Worm (Caenorhabditis elegans) whole organism, young adult: Measurements from ENCODE around the gene cutl-11.

Experiments
- B0019.2 ChIP-seq: fragments of 200-800 bp; sonication (Bioruptor generic); conservative IDR thresholded peaks from 2 replicates; pipeline ENCODE4 v1.3.6; 2022; ENCODE audit warnings: missing genetic modification reagents, missing genetic modification characterization, missing compliant biosample characterization
- B0336.3 ChIP-seq: fragments of 200-800 bp; sonication (Bioruptor generic); IDR thresholded peaks from 2 replicates; pipeline ENCODE4 v1.3.6; 2022; ENCODE audit warnings: missing genetic modification characterization, missing compliant biosample characterization
- F23B12.7 ChIP-seq: sonication (generic microtip); optimal IDR thresholded peaks from 2 replicates; lab custom pipeline; 2017; ENCODE audit warnings: missing genetic modification characterization, mild to moderate bottlenecking, missing compliant biosample characterization, antibody characterized with exemption, moderate library complexity; ENCODE audit not compliant: insufficient read depth
- F33H1.4 ChIP-seq: fragments of 200-800 bp; sonication (Bioruptor generic); IDR thresholded peaks from 2 replicates; pipeline ENCODE4 v1.3.6; 2022; ENCODE audit warnings: missing genetic modification reagents, missing genetic modification characterization, missing compliant biosample characterization
- F39B2.1 ChIP-seq: fragments of 200-800 bp; sonication (Bioruptor generic); IDR thresholded peaks from 2 replicates; pipeline ENCODE4 v1.3.6; 2022; ENCODE audit warnings: missing genetic modification reagents, missing genetic modification characterization, missing compliant biosample characterization
- F57A8.1 ChIP-seq: fragments of 200-800 bp; sonication (Bioruptor generic); optimal IDR thresholded peaks from 2 replicates; lab custom pipeline; 2018; ENCODE audit warnings: mild to moderate bottlenecking, missing genetic modification characterization, moderate library complexity, missing compliant biosample characterization
- K11D2.4 ChIP-seq: fragments of 200-800 bp; sonication (Bioruptor generic); IDR thresholded peaks from 2 replicates; pipeline ENCODE4 v1.3.6; 2022; ENCODE audit warnings: missing genetic modification reagents, missing genetic modification characterization, missing compliant biosample characterization
- T26A5.8 ChIP-seq: sonication (generic microtip); optimal IDR thresholded peaks from 2 replicates; lab custom pipeline; 2016; ENCODE audit warnings: missing genetic modification characterization, missing compliant biosample characterization
- akir-1 ChIP-seq: fragments of 200-800 bp; sonication (Bioruptor generic); optimal IDR thresholded peaks from 2 replicates; lab custom pipeline; 2018; ENCODE audit warnings: mild to moderate bottlenecking, missing genetic modification characterization, moderate library complexity, missing compliant biosample characterization
- aptf-2 ChIP-seq: fragments of 200-800 bp; sonication (Bioruptor generic); conservative IDR thresholded peaks from 2 replicates; pipeline ENCODE4 v1.3.6; 2022; ENCODE audit warnings: missing genetic modification reagents, missing genetic modification characterization, missing compliant biosample characterization
- aptf-3 ChIP-seq: fragments of 200-800 bp; sonication (Bioruptor generic); IDR thresholded peaks from 2 replicates; pipeline ENCODE4 v1.3.6; 2022; ENCODE audit warnings: missing genetic modification characterization, missing compliant biosample characterization
- athp-1 ChIP-seq: sonication (generic microtip); optimal IDR thresholded peaks from 2 replicates; lab custom pipeline; 2017; ENCODE audit warnings: mild to moderate bottlenecking, missing genetic modification characterization, missing compliant biosample characterization
- attf-3 ChIP-seq: fragments of 200-800 bp; sonication (Bioruptor generic); conservative IDR thresholded peaks from 2 replicates; pipeline ENCODE4 v1.3.6; 2022; ENCODE audit warnings: missing genetic modification reagents, missing genetic modification characterization, missing compliant biosample characterization
- ccch-3 ChIP-seq: fragments of 200-800 bp; sonication (Bioruptor generic); optimal IDR thresholded peaks from 2 replicates; lab custom pipeline; 2018; ENCODE audit warnings: mild to moderate bottlenecking, missing genetic modification characterization, missing compliant biosample characterization
- cebp-1 ChIP-seq, 2 experiments: fragments of 200-800 bp in 1 of 2; sonication (Bioruptor generic) in 1 of 2; sonication (generic microtip) in 1 of 2; IDR thresholded peaks in 1 of 2; optimal IDR thresholded peaks in 1 of 2; 2 replicates each; pipeline versions ENCODE4 v1.3.6 to Lab custom; 2017 to 2022; ENCODE audit warnings: missing compliant biosample characterization in 2 of 2, missing genetic modification characterization in 2 of 2, mild to moderate bottlenecking in 1 of 2, missing genetic modification reagents in 1 of 2, moderate library complexity in 1 of 2
- ceh-100 ChIP-seq: fragments of 200-800 bp; sonication (Bioruptor generic); IDR thresholded peaks from 2 replicates; pipeline ENCODE4 v1.3.6; 2022; ENCODE audit warnings: missing genetic modification reagents, missing genetic modification characterization, missing compliant biosample characterization
- ceh-79 ChIP-seq: sonication (generic microtip); optimal IDR thresholded peaks from 2 replicates; lab custom pipeline; 2017; ENCODE audit warnings: mild to moderate bottlenecking, missing genetic modification characterization, missing compliant biosample characterization
- chd-7 ChIP-seq: sonication (generic microtip); optimal IDR thresholded peaks from 2 replicates; lab custom pipeline; 2016; ENCODE audit warnings: mild to moderate bottlenecking, missing genetic modification characterization, moderate library complexity, missing compliant biosample characterization
- dox-1 ChIP-seq: fragments of 200-800 bp; sonication (Bioruptor generic); IDR thresholded peaks from 2 replicates; pipeline ENCODE4 v1.3.6; 2022; ENCODE audit warnings: missing genetic modification reagents, missing genetic modification characterization, missing compliant biosample characterization
- egl-18 ChIP-seq: fragments of 200-800 bp; sonication (Bioruptor generic); IDR thresholded peaks from 2 replicates; pipeline ENCODE4 v1.3.6; 2022; ENCODE audit warnings: missing genetic modification reagents, missing genetic modification characterization, missing compliant biosample characterization
- ekl-4 ChIP-seq: fragments of 200-800 bp; sonication (Bioruptor generic); IDR thresholded peaks from 2 replicates; pipeline ENCODE4 v1.3.6; 2022; ENCODE audit warnings: missing genetic modification reagents, missing genetic modification characterization, missing compliant biosample characterization
- fkh-3 ChIP-seq: sonication (generic microtip); optimal IDR thresholded peaks from 2 replicates; lab custom pipeline; 2016; ENCODE audit warnings: mild to moderate bottlenecking, missing genetic modification characterization, missing compliant biosample characterization
- hlh-26 ChIP-seq: fragments of 200-800 bp; sonication (Bioruptor generic); conservative IDR thresholded peaks from 2 replicates; pipeline ENCODE4 v1.3.6; 2022; ENCODE audit warnings: missing genetic modification reagents, missing genetic modification characterization, missing compliant biosample characterization
- let-526 ChIP-seq: fragments of 200-800 bp; sonication (Bioruptor generic); IDR thresholded peaks from 2 replicates; pipeline ENCODE4 v1.3.6; 2022; ENCODE audit warnings: missing genetic modification reagents, missing genetic modification characterization, missing compliant biosample characterization
- let-607 ChIP-seq, 2 experiments: fragments of 200-800 bp in 1 of 2; sonication (Bioruptor generic) in 1 of 2; sonication (generic microtip) in 1 of 2; optimal IDR thresholded peaks; 2 replicates each; lab custom pipeline; 2016 to 2018; ENCODE audit warnings: mild to moderate bottlenecking in 2 of 2, missing compliant biosample characterization in 2 of 2, missing genetic modification characterization in 2 of 2, moderate library complexity in 2 of 2, missing genotype in 1 of 2
- lin-26 ChIP-seq: fragments of 200-800 bp; sonication (Bioruptor generic); IDR thresholded peaks from 2 replicates; pipeline ENCODE4 v1.3.6; 2022; ENCODE audit warnings: missing genetic modification reagents, missing genetic modification characterization, missing compliant biosample characterization
- lin-54 ChIP-seq: fragments of 200-800 bp; sonication (Bioruptor generic); optimal IDR thresholded peaks from 2 replicates; lab custom pipeline; 2018; ENCODE audit warnings: mild to moderate bottlenecking, missing genetic modification characterization, missing compliant biosample characterization
- lsy-27 ChIP-seq: sonication (generic microtip); optimal IDR thresholded peaks from 2 replicates; lab custom pipeline; 2017; ENCODE audit warnings: missing genetic modification characterization, mild to moderate bottlenecking, missing compliant biosample characterization, antibody characterized with exemption, missing genotype, borderline replicate concordance; ENCODE audit not compliant: insufficient read depth
- mel-28 ChIP-seq: sonication (generic microtip); optimal IDR thresholded peaks from 2 replicates; lab custom pipeline; 2016; ENCODE audit warnings: borderline replicate concordance, mild to moderate bottlenecking, missing genetic modification characterization, missing compliant biosample characterization
- nfya-2 ChIP-seq: fragments of 200-800 bp; sonication (Bioruptor generic); IDR thresholded peaks from 2 replicates; pipeline ENCODE4 v1.3.6; 2022; ENCODE audit warnings: missing genetic modification reagents, missing genetic modification characterization, missing compliant biosample characterization
- nhr-120 ChIP-seq: fragments of 200-800 bp; sonication (Bioruptor generic); IDR thresholded peaks from 2 replicates; pipeline ENCODE4 v1.3.6; 2022; ENCODE audit warnings: missing genetic modification characterization, missing compliant biosample characterization
- nhr-179 ChIP-seq: sonication (generic microtip); optimal IDR thresholded peaks from 2 replicates; lab custom pipeline; 2016; ENCODE audit warnings: mild to moderate bottlenecking, missing genetic modification characterization, missing compliant biosample characterization
- nhr-27 ChIP-seq: fragments of 200-800 bp; sonication (Bioruptor generic); optimal IDR thresholded peaks from 2 replicates; lab custom pipeline; 2018; ENCODE audit warnings: mild to moderate bottlenecking, missing genetic modification characterization, moderate library complexity, missing compliant biosample characterization
- repo-1 ChIP-seq: sonication (generic microtip); optimal IDR thresholded peaks from 2 replicates; lab custom pipeline; 2017; ENCODE audit warnings: mild to moderate bottlenecking, missing genetic modification characterization, missing compliant biosample characterization
- somi-1 ChIP-seq: fragments of 200-800 bp; sonication (Bioruptor generic); optimal IDR thresholded peaks from 2 replicates; lab custom pipeline; 2018; ENCODE audit warnings: mild to moderate bottlenecking, missing genetic modification characterization, missing compliant biosample characterization
- tbx-9 ChIP-seq: sonication (generic microtip); optimal IDR thresholded peaks from 2 replicates; lab custom pipeline; 2016; ENCODE audit warnings: borderline replicate concordance, missing genetic modification characterization, inconsistent platforms, missing compliant biosample characterization
- unc-130 ChIP-seq: sonication (generic microtip); optimal IDR thresholded peaks from 2 replicates; lab custom pipeline; 2016; ENCODE audit warnings: missing genetic modification reagents, missing genetic modification characterization, missing compliant biosample characterization
- zim-3 ChIP-seq: sonication (generic microtip); optimal IDR thresholded peaks from 2 replicates; lab custom pipeline; 2017; ENCODE audit warnings: mild to moderate bottlenecking, missing genetic modification characterization, moderate library complexity, missing compliant biosample characterization
- ztf-25 ChIP-seq: fragments of 200-800 bp; sonication (Bioruptor generic); IDR thresholded peaks from 2 replicates; pipeline ENCODE4 v1.3.6; 2022; ENCODE audit warnings: missing genetic modification reagents, missing genetic modification characterization, missing compliant biosample characterization
- ztf-3 ChIP-seq: fragments of 200-800 bp; sonication (Bioruptor generic); optimal IDR thresholded peaks from 2 replicates; lab custom pipeline; 2018; ENCODE audit warnings: mild to moderate bottlenecking, missing genetic modification characterization, missing compliant biosample characterization

Gene cutl-11

ce11 chrX:11630499-11630898 is 20.2 kb downstream of the cutl-11 start:
- TF ChIP-seq mel-28 (no peak), attf-3 (GFP tag; lab: Robert Waterston, UW) (no peak), nhr-179 (tag; lab: Kevin White, UChicago) (no peak), let-526 (GFP tag; lab: Robert Waterston, UW) (no peak), ceh-100 (GFP tag; lab: Robert Waterston, UW) (no peak), ceh-79 (no peak), nhr-120 (no peak), F39B2.1 (GFP tag; lab: Robert Waterston, UW) (no peak), B0336.3 (GFP tag; lab: Robert Waterston, UW) (no peak), nhr-27 (tag; lab: Kevin White, UChicago) (no peak)

DNA sequence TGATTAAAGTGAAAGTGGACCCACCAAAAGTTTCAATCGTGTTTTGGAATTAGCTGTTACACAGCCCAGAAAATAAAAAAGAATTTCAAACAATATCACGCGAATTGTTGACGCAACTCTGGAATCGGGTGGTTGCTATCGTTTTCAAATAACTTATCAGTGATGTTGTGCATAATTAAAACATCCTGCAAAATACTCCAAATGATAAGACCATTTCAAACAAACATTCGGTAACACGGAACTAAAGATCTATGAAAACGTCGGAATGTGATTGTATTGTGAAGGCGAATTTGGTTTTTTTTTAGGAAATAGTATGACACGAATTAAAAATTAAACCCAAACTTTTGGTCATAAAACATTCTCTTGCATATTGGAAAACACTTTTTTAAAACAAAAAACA is 22.1 kb downstream of the cutl-11 start, which contains the start of gene spp-30:
spp-30 (minus strand) TSS at position 101 of the 400 bp plus-strand sequence.
- TF ChIP-seq ccch-3 (GFP tag; lab: Kevin White, UChicago) = no peak
- no peak for TF ChIP-seq athp-1 (tag; lab: Kevin White, UChicago)
- TF ChIP-seq somi-1 = no peak
- TF ChIP-seq cebp-1 (GFP tag; IDR thresholded peaks at IDR 0.05; lab: Robert Waterston, UW) = no peak
- no peak for TF ChIP-seq cebp-1 (tag; optimal IDR thresholded peaks at IDR 0.05; lab: Kevin White, UChicago)
- no peak for TF ChIP-seq F33H1.4 (GFP tag; lab: Robert Waterston, UW)
- TF ChIP-seq lin-26 (GFP tag; lab: Robert Waterston, UW) = no peak
- TF ChIP-seq tbx-9 (tag; lab: Kevin White, UChicago) = no peak
- TF ChIP-seq ekl-4 (GFP tag; lab: Robert Waterston, UW) = no peak
- no peak for TF ChIP-seq B0019.2 (GFP tag; lab: Robert Waterston, UW)
- TF ChIP-seq let-607 (tag; optimal IDR thresholded peaks at IDR 0.05; lab: Kevin White, UChicago) = no peak
- no peak for TF ChIP-seq ztf-3 (GFP tag; lab: Kevin White, UChicago)
- TF ChIP-seq fkh-3 (tag; lab: Kevin White, UChicago) = no peak
- no peak for TF ChIP-seq F23B12.7 (tag; lab: Kevin White, UChicago)
- TF ChIP-seq aptf-3 (GFP tag; lab: Robert Waterston, UW) = no peak
- TF ChIP-seq lin-54 (GFP tag; lab: Kevin White, UChicago) = no peak
- no peak for TF ChIP-seq lsy-27 (tag; lab: Kevin White, UChicago)
- TF ChIP-seq F57A8.1 (GFP tag; lab: Kevin White, UChicago) = no peak
- TF ChIP-seq dox-1 (GFP tag; lab: Robert Waterston, UW) = no peak
- no peak for TF ChIP-seq nfya-2 (GFP tag; lab: Robert Waterston, UW)
- TF ChIP-seq egl-18 (GFP tag; lab: Robert Waterston, UW) = no peak

- TF ChIP-seq akir-1 (GFP tag; lab: Kevin White, UChicago) (no peak), aptf-2 (GFP tag; lab: Robert Waterston, UW) (no peak), K11D2.4 (GFP tag; lab: Robert Waterston, UW) (no peak), hlh-26 (no peak), F57A8.1 (GFP tag; lab: Kevin White, UChicago) (no peak), dox-1 (GFP tag; lab: Robert Waterston, UW) (no peak), chd-7 (no peak), unc-130 (GFP tag; lab: Kevin White, UChicago) (no peak), repo-1 (tag; lab: Kevin White, UChicago) (no peak), zim-3 (no peak), ztf-25 (GFP tag; lab: Robert Waterston, UW) (no peak), T26A5.8 (tag; lab: Kevin White, UChicago) (no peak)
Measured at ce11 chrX:11627013-11627412, 23.6 kb downstream of the cutl-11 start, which contains the start of gene twk-44. Gene twk-44, minus strand, starts transcription at chrX:11627113.
